Worm (Caenorhabditis elegans) whole organism, L1 larva: Measurements from ENCODE around the gene cnc-10.

Experiments
- ceh-63 ChIP-seq: fragments of 200-800 bp; sonication (Bioruptor generic); optimal IDR thresholded peaks from 2 replicates; lab custom pipeline; 2018; ENCODE audit warnings: mild to moderate bottlenecking, missing genetic modification characterization, missing compliant biosample characterization
- ceh-88 ChIP-seq: fragments of 200-800 bp; sonication (Bioruptor generic); IDR thresholded peaks from 2 replicates; pipeline ENCODE4 v1.3.6; 2022; ENCODE audit warnings: missing genetic modification characterization, missing compliant biosample characterization
- ceh-90 ChIP-seq: sonication (generic microtip); optimal IDR thresholded peaks from 2 replicates; lab custom pipeline; 2016; ENCODE audit warnings: missing genetic modification characterization, missing compliant biosample characterization
- efl-1 ChIP-seq, 4 experiments: fragments of 150-350 bp; optimal IDR thresholded peaks in 3 of 4; peaks in 1 of 4; 1 replicate in 1 of 4; 2 replicates in 3 of 4; lab custom pipeline; 2014; ENCODE audit warnings: missing biosample characterization in 2 of 4, missing genetic modification characterization in 2 of 4, missing genetic modification reagents in 2 of 4
- efl-3 ChIP-seq: fragments of 200-800 bp; sonication (Bioruptor generic); optimal IDR thresholded peaks from 2 replicates; lab custom pipeline; 2018; ENCODE audit warnings: mild to moderate bottlenecking, missing genetic modification characterization, missing compliant biosample characterization
- elt-2 ChIP-seq: sonication (generic microtip); optimal IDR thresholded peaks from 2 replicates; lab custom pipeline; 2016; ENCODE audit warnings: missing genetic modification characterization, mild to moderate bottlenecking, inconsistent platforms, missing compliant biosample characterization, missing genetic modification reagents
- elt-3 ChIP-seq, 6 experiments: fragments of 150-350 bp in 1 of 6; sonication (generic microtip); optimal IDR thresholded peaks; 2 replicates each; lab custom pipeline; 2017 to 2018; ENCODE audit warnings: missing biosample characterization in 6 of 6, missing genetic modification characterization in 6 of 6, inconsistent platforms in 1 of 6
- fkh-10 ChIP-seq: sonication (generic microtip); optimal IDR thresholded peaks from 2 replicates; lab custom pipeline; 2017; ENCODE audit warnings: missing biosample characterization, missing genetic modification reagents, missing genetic modification characterization
- fkh-8 ChIP-seq: sonication (generic microtip); optimal IDR thresholded peaks from 2 replicates; lab custom pipeline; 2016; ENCODE audit warnings: mild to moderate bottlenecking, missing genetic modification characterization, missing compliant biosample characterization
- grh-1 ChIP-seq: fragments of 200-800 bp; sonication (Bioruptor generic); IDR thresholded peaks from 2 replicates; pipeline ENCODE4 v1.3.6; 2022; ENCODE audit warnings: missing genetic modification reagents, missing genetic modification characterization, missing compliant biosample characterization
- jun-1 ChIP-seq: fragments of 150-350 bp; optimal IDR thresholded peaks from 2 replicates; lab custom pipeline; 2014; ENCODE audit warnings: missing biosample characterization, missing genetic modification reagents, missing genetic modification characterization
- lin-13 ChIP-seq: fragments of 150-350 bp; optimal IDR thresholded peaks from 2 replicates; lab custom pipeline; 2014; ENCODE audit warnings: missing biosample characterization, missing genetic modification reagents, missing genetic modification characterization
- lin-14 ChIP-seq: fragments of 200-800 bp; sonication (Bioruptor generic); optimal IDR thresholded peaks from 2 replicates; lab custom pipeline; 2018; ENCODE audit warnings: mild to moderate bottlenecking, missing genetic modification characterization, moderate library complexity, missing compliant biosample characterization
- lin-35 ChIP-seq, 2 experiments: fragments of 150-350 bp; optimal IDR thresholded peaks; 2 replicates each; lab custom pipeline; 2014; ENCODE audit warnings: missing biosample characterization in 2 of 2, missing genetic modification characterization in 2 of 2, missing genetic modification reagents in 2 of 2
- lin-39 ChIP-seq: fragments of 150-350 bp; optimal IDR thresholded peaks from 2 replicates; lab custom pipeline; 2014; ENCODE audit warnings: missing biosample characterization, missing genetic modification reagents, missing genetic modification characterization
- lsy-2 ChIP-seq, 2 experiments: fragments of 150-350 bp; optimal IDR thresholded peaks; 2 replicates each; lab custom pipeline; 2014; ENCODE audit warnings: missing biosample characterization in 2 of 2, missing genetic modification characterization in 2 of 2
- mdl-1 ChIP-seq, 2 experiments: fragments of 150-350 bp; optimal IDR thresholded peaks; 2 replicates each; lab custom pipeline; 2014 to 2017; ENCODE audit warnings: missing biosample characterization in 2 of 2, missing genetic modification characterization in 2 of 2, inconsistent platforms in 1 of 2
- nhr-19 ChIP-seq: fragments of 200-800 bp; sonication (Bioruptor generic); conservative IDR thresholded peaks from 2 replicates; pipeline ENCODE4 v1.3.6; 2022; ENCODE audit warnings: missing genetic modification characterization, missing compliant biosample characterization
- nhr-20 ChIP-seq: sonication (generic microtip); optimal IDR thresholded peaks from 2 replicates; lab custom pipeline; 2016; ENCODE audit warnings: mild to moderate bottlenecking, missing genetic modification characterization, missing compliant biosample characterization
- nhr-237 ChIP-seq: fragments of 150-350 bp; optimal IDR thresholded peaks from 2 replicates; lab custom pipeline; 2014; ENCODE audit warnings: missing biosample characterization, missing genetic modification characterization
- nhr-47 ChIP-seq: sonication (generic microtip); optimal IDR thresholded peaks from 2 replicates; lab custom pipeline; 2016; ENCODE audit warnings: mild to moderate bottlenecking, missing genetic modification characterization, moderate library complexity, missing compliant biosample characterization
- nhr-71 ChIP-seq: sonication (generic microtip); optimal IDR thresholded peaks from 2 replicates; lab custom pipeline; 2016; ENCODE audit warnings: mild to moderate bottlenecking, missing genetic modification characterization, moderate library complexity, missing compliant biosample characterization
- nhr-77 ChIP-seq: fragments of 150-350 bp; optimal IDR thresholded peaks from 2 replicates; lab custom pipeline; 2014; ENCODE audit warnings: missing biosample characterization, missing genetic modification characterization
- nhr-85 ChIP-seq: sonication (generic microtip); peaks from one replicate; lab custom pipeline; 2016; ENCODE audit warnings: missing genetic modification characterization, inconsistent platforms, missing compliant biosample characterization
- nhr-90 ChIP-seq: sonication (generic microtip); optimal IDR thresholded peaks from 2 replicates; lab custom pipeline; 2016; ENCODE audit warnings: mild to moderate bottlenecking, missing genetic modification characterization, missing compliant biosample characterization; ENCODE audit not compliant: poor library complexity
- rnt-1 ChIP-seq: sonication (generic microtip); optimal IDR thresholded peaks from 2 replicates; lab custom pipeline; 2016; ENCODE audit warnings: mild to moderate bottlenecking, missing genetic modification characterization, moderate library complexity, missing compliant biosample characterization
- snpc-4 ChIP-seq: fragments of 150-350 bp; optimal IDR thresholded peaks from 2 replicates; lab custom pipeline; 2014; ENCODE audit warnings: missing biosample characterization, missing genetic modification characterization
- snu-23 ChIP-seq: sonication (generic microtip); optimal IDR thresholded peaks from 2 replicates; lab custom pipeline; 2016; ENCODE audit warnings: missing genetic modification characterization, missing compliant biosample characterization
- swsn-7 ChIP-seq: sonication (generic microtip); optimal IDR thresholded peaks from 2 replicates; lab custom pipeline; 2016; ENCODE audit warnings: missing genetic modification characterization, missing compliant biosample characterization
- tbx-2 ChIP-seq: sonication (generic microtip); optimal IDR thresholded peaks from 2 replicates; lab custom pipeline; 2016; ENCODE audit warnings: missing genetic modification characterization, missing compliant biosample characterization
- unc-30 ChIP-seq: sonication (generic microtip); optimal IDR thresholded peaks from 2 replicates; lab custom pipeline; 2017; ENCODE audit warnings: missing biosample characterization, missing genetic modification characterization
- xbp-1 ChIP-seq: sonication (generic microtip); optimal IDR thresholded peaks from 2 replicates; lab custom pipeline; 2016; ENCODE audit warnings: missing genetic modification characterization, missing compliant biosample characterization

The cnc-10 gene

DNA sequence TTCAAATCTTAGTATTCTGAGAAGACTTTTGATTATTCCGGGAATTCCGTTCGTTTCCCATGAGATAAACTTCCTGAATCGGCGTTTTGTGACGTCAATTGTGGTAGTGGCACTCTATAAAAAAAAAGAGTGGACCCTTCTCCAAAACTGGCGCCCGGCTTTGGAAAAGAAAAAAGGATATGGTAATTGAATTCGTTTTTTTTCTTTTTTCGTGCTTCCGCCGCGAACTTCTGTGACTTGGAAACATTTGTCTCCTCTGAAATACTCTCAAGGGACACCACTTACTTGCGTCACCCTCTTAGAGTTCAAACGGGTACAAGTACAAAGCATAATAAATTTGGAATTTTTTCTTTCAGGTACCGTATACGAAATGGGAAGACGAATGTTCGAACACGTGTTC is 10.4 kb upstream of the cnc-10 start:
- peak; percentile 54 for TF ChIP-seq fkh-10 (GFP tag; lab: Kevin White, UChicago)
- peak; percentile 53 for TF ChIP-seq lin-14
- TF ChIP-seq tbx-2 (tag; lab: Kevin White, UChicago): no peak
- TF ChIP-seq ceh-63: no peak
- TF ChIP-seq ceh-90 (tag; lab: Kevin White, UChicago): no peak
- TF ChIP-seq nhr-71 (tag; lab: Kevin White, UChicago): peak; percentile 5
- no peak for TF ChIP-seq efl-3 (GFP tag; lab: Kevin White, UChicago)

DNA sequence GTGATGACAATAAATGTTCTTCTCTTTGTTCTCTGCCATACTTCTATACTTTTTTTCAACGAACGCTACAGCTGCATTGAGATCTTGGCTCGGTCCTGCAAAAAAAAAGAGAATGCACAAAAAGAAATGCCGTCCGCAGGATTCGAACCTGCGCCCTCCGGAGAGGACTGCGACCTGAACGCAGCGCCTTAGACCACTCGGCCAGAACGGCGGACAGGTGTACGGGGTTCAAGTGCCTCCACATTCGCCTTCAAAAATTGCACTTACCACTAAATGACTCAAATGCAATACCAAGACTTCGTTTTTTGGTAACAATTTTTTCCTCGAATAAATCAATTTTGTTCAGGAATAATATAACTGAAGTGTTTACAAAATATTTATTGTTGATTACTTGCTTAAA is 8.4 kb upstream of the cnc-10 start:
- no peak for TF ChIP-seq tbx-2 (tag; lab: Kevin White, UChicago)
- peak; percentile 61 for TF ChIP-seq rnt-1 (tag; lab: Kevin White, UChicago)
- TF ChIP-seq snpc-4 (tag; lab: Kevin White, UChicago): peak; percentile 93
- peak; percentile 23 for TF ChIP-seq nhr-90 (tag; lab: Kevin White, UChicago)
- TF ChIP-seq efl-1 (optimal IDR thresholded peaks at IDR 0.05; lab: Kevin White, UChicago): peak in 1 of 2 experiments; percentile 2
- TF ChIP-seq efl-1 (GFP tag; optimal IDR thresholded peaks at IDR 0.05 in 1 of 2; lab: Kevin White, UChicago): peak in 1 of 2 experiments; percentile 94
- peak; percentile 53 for TF ChIP-seq snu-23 (GFP tag; lab: Kevin White, UChicago)
- peak; percentile 25 for TF ChIP-seq nhr-47 (tag; lab: Kevin White, UChicago)
- peak; percentile 34 for TF ChIP-seq lin-14
- no peak for TF ChIP-seq fkh-8 (tag; lab: Kevin White, UChicago)
- TF ChIP-seq jun-1 (tag; lab: Kevin White, UChicago): no peak
- no peak for TF ChIP-seq unc-30 (tag; lab: Kevin White, UChicago)
- no peak for TF ChIP-seq nhr-237 (tag; lab: Kevin White, UChicago)
- TF ChIP-seq nhr-19 (GFP tag; lab: Robert Waterston, UW): peak; percentile 41
- TF ChIP-seq nhr-71 (tag; lab: Kevin White, UChicago): peak; percentile 44
- peak in 1 of 2 experiments; percentile 8 for TF ChIP-seq lsy-2 (tag; optimal IDR thresholded peaks at IDR 0.05; lab: Kevin White, UChicago)
- TF ChIP-seq lin-35 (GFP tag; optimal IDR thresholded peaks at IDR 0.05; lab: Kevin White, UChicago): peak in 1 of 2 experiments; percentile 32
- peak; percentile 5 for TF ChIP-seq swsn-7 (tag; lab: Kevin White, UChicago)

DNA sequence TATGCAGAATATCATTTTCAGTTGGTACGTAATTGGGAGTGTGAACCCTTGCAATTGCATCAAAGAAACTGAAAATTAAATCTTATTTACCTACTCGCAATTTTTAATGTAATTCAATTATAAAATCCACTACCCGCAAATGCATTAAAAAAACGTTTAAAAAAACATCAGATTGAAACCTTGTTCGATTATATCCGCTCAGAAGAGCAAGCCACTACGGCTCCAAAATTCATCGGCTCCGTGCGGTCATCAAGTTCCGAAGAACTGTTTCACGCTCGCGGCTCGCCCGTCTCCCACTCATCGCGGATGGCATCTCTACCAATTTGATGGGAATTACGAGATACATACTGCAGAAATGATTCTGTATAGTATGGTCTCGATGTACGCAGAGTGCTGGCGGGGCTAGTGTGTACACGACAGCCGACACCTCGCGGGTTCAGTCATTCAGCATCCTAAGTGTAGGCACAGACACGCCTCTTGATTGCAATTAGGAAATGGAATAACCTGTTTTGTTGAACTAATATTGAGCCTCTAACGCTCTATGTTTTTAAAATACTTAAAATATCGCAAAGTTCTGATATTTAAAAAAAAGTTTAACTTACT is 7.6 kb upstream of the cnc-10 start:
- peak; percentile 71 for TF ChIP-seq nhr-19 (GFP tag; lab: Robert Waterston, UW)
- TF ChIP-seq snpc-4 (tag; lab: Kevin White, UChicago): peak; percentile 96
- TF ChIP-seq lin-14: peak; percentile 32
- peak; percentile 47 for TF ChIP-seq swsn-7 (tag; lab: Kevin White, UChicago)
- peak; percentile 32 for TF ChIP-seq snu-23 (GFP tag; lab: Kevin White, UChicago)
- TF ChIP-seq elt-2 (tag; lab: Kevin White, UChicago): peak; percentile 56
- peak; percentile 60 for TF ChIP-seq rnt-1 (tag; lab: Kevin White, UChicago)
- TF ChIP-seq nhr-77 (tag; lab: Kevin White, UChicago): peak; percentile 21
- peak; percentile 59 for TF ChIP-seq nhr-20 (tag; lab: Kevin White, UChicago)
- TF ChIP-seq nhr-90 (tag; lab: Kevin White, UChicago): peak; percentile 67
- peak in 1 of 2 experiments; percentile 6 for TF ChIP-seq lsy-2 (tag; optimal IDR thresholded peaks at IDR 0.05; lab: Kevin White, UChicago)
- TF ChIP-seq efl-1 (optimal IDR thresholded peaks at IDR 0.05; lab: Kevin White, UChicago): peak in 1 of 2 experiments; percentile 19
- TF ChIP-seq efl-1 (GFP tag; optimal IDR thresholded peaks at IDR 0.05 in 1 of 2; lab: Kevin White, UChicago): peak in 1 of 2 experiments; percentile 72
- peak; percentile 69 for TF ChIP-seq nhr-71 (tag; lab: Kevin White, UChicago)
- TF ChIP-seq nhr-85 (tag; lab: Kevin White, UChicago): peak; percentile 83
- TF ChIP-seq grh-1 (GFP tag; lab: Robert Waterston, UW): peak; percentile 68
- peak; percentile 39 for TF ChIP-seq nhr-47 (tag; lab: Kevin White, UChicago)
- TF ChIP-seq, all 84 proteins: peak for 16; not testable (repeated sequence) for 68

DNA sequence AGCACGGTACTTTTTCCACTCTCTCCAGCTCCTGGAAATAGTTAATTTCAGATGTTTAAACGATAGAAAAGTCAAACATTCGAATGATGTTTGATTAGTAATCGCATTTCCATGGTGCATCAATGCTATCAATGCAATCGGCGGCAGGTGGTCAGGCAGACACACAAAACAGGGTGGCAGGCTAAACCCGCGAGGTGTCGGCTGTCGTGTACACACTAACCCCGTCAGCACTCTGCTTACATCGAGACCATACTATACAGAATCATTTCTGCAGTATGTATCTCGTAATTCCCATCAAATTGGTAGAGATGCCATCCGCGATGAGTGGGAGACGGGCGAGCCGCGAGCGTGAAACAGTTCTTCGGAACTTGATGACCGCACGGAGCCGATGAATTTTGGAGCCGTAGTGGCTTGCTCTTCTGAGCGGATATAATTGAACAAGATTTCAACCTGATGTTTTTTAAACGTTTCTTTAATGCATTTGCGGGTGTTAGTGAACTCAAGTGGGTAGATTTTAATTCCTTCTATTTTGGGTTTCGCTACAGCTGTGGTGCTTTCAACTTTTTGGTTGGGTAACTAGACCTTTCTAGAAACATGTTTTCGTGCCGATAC is 6.2 kb upstream of the cnc-10 start:
- TF ChIP-seq grh-1 (GFP tag; lab: Robert Waterston, UW) (peak; percentile 46), mdl-1 (tag; optimal IDR thresholded peaks at IDR 0.05; lab: Kevin White, UChicago) (peak in 1 of 2 experiments; percentile 16), elt-3 (tag; optimal IDR thresholded peaks at IDR 0.05; lab: Kevin White, UChicago) (peak in 4 of 6 experiments; percentile 16 to 55 (median 40)), ceh-88 (GFP tag; lab: Robert Waterston, UW) (0 out of 2 replicates have a peak, but pooled peaks have one; percentile 2), swsn-7 (tag; lab: Kevin White, UChicago) (peak; percentile 65), nhr-19 (GFP tag; lab: Robert Waterston, UW) (peak; percentile 88), lsy-2 (tag; optimal IDR thresholded peaks at IDR 0.05; lab: Kevin White, UChicago) (peak in 1 of 2 experiments; percentile 11), lin-35 (GFP tag; optimal IDR thresholded peaks at IDR 0.05; lab: Kevin White, UChicago) (peak in 1 of 2 experiments; percentile 29), lin-39 (tag; lab: Kevin White, UChicago) (peak; percentile 17), rnt-1 (tag; lab: Kevin White, UChicago) (peak; percentile 82), snpc-4 (tag; lab: Kevin White, UChicago) (peak; percentile 97), elt-2 (tag; lab: Kevin White, UChicago) (peak; percentile 93), xbp-1 (tag; lab: Kevin White, UChicago) (peak; percentile 10), lin-14 (peak; percentile 64), lin-13 (GFP tag; lab: Kevin White, UChicago) (peak; percentile 32), nhr-20 (tag; lab: Kevin White, UChicago) (peak; percentile 74), snu-23 (GFP tag; lab: Kevin White, UChicago) (peak; percentile 60), nhr-85 (tag; lab: Kevin White, UChicago) (peak; percentile 86), nhr-77 (tag; lab: Kevin White, UChicago) (peak; percentile 13), nhr-47 (tag; lab: Kevin White, UChicago) (peak; percentile 76), nhr-71 (tag; lab: Kevin White, UChicago) (peak; percentile 82), efl-1 (optimal IDR thresholded peaks at IDR 0.05; lab: Kevin White, UChicago) (peak in 1 of 2 experiments; percentile 17), efl-1 (GFP tag; optimal IDR thresholded peaks at IDR 0.05 in 1 of 2; lab: Kevin White, UChicago) (peak in 1 of 2 experiments; percentile 85), nhr-90 (tag; lab: Kevin White, UChicago) (peak; percentile 82)
